Worm (Caenorhabditis elegans): Measurements from ENCODE around the gene npr-43.
A peak's percentile ranks its signal among the peaks of the same experiment; 100 is the strongest.

Gene npr-43

DNA sequence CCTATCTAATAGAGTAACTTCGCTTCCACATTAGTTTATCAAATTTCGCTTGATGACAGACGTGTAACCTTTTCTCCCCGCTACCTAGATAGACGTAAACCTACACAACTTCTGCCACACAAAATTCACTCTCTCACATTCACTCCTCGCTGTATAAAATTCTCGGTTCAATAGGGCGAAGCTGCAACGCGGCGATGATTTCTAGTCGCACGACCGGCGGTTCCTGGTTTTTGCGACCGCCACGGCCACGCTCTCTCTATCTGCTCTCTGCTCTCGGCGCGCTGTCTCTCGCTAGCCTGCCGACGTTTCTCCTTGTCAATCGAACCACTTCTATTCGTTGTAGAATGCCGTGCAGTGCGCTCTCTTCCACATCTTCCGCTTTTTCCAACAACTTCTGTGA is 27.9 kb downstream of the npr-43 start (continued):
- TF ChIP-seq B0019.2 (GFP tag; conservative IDR thresholded peaks at IDR 0.05) (no peak), mcd-1 (GFP tag; IDR thresholded peaks at IDR 0.05) (peak; percentile 93), lin-26 (GFP tag; IDR thresholded peaks at IDR 0.05) (peak; percentile 74), D2030.7 (GFP tag; IDR thresholded peaks at IDR 0.05) (no peak), ceh-91 (GFP tag; IDR thresholded peaks at IDR 0.05) (no peak), B0261.1 (tag; optimal IDR thresholded peaks at IDR 0.05) (no peak), lin-35 (GFP tag; optimal IDR thresholded peaks at IDR 0.05) (peak in 1 of 3 experiments; percentile 69), ztf-22 (GFP tag; optimal IDR thresholded peaks at IDR 0.05) (peak; percentile 36), F49E8.2 (tag; optimal IDR thresholded peaks at IDR 0.05; ENCODE audit: insufficient read depth) (no peak), tbx-9 (tag; optimal IDR thresholded peaks at IDR 0.05; ENCODE audit: borderline replicate concordance) (no peak), nfyb-1 (GFP tag; IDR thresholded peaks at IDR 0.05) (peak; percentile 89), hmg-1.2 (GFP tag; IDR thresholded peaks at IDR 0.05) (peak; percentile 60; the same call in 1 of the 2 replicates), zim-3 (tag; optimal IDR thresholded peaks at IDR 0.05) (no peak), efl-1 (GFP tag; optimal IDR thresholded peaks at IDR 0.05) (peak; percentile 44), F37B4.10 (GFP tag; IDR thresholded peaks at IDR 0.05) (no peak), ekl-4 (GFP tag; IDR thresholded peaks at IDR 0.05) (peak; percentile 85), hrde-1 (tag; optimal IDR thresholded peaks at IDR 0.05; ENCODE audit: borderline replicate concordance) (no peak), ZK185.1 (tag; optimal IDR thresholded peaks at IDR 0.05; ENCODE audit: poor library complexity, severe bottlenecking) (peak; percentile 72), C17E4.6 (GFP tag; IDR thresholded peaks at IDR 0.05) (0 out of 2 replicates have a peak, but pooled peaks have one; percentile 41), Y56A3A.18 (GFP tag; IDR thresholded peaks at IDR 0.05) (no peak), aptf-2 (GFP tag; conservative IDR thresholded peaks at IDR 0.05) (0 out of 2 replicates have a peak, but pooled peaks have one; percentile 16), mes-4 (tag; optimal IDR thresholded peaks at IDR 0.05) (no peak), ztf-18 (tag; optimal IDR thresholded peaks at IDR 0.05) (peak; percentile 86), lin-54 (GFP tag; optimal IDR thresholded peaks at IDR 0.05) (peak; percentile 77), K12H6.12 (tag; optimal IDR thresholded peaks at IDR 0.05) (peak; percentile 67), madf-8 (GFP tag; conservative IDR thresholded peaks at IDR 0.05) (no peak), ccch-3 (GFP tag; optimal IDR thresholded peaks at IDR 0.05) (no peak), bed-1 (GFP tag; IDR thresholded peaks at IDR 0.05) (no peak), repo-1 (tag; optimal IDR thresholded peaks at IDR 0.05) (peak; percentile 33), ztf-28 (GFP tag; IDR thresholded peaks at IDR 0.05) (0 out of 2 replicates have a peak, but pooled peaks have one; percentile 27), dpff-1 (tag; optimal IDR thresholded peaks at IDR 0.05) (no peak), F22D6.2 (tag; optimal IDR thresholded peaks at IDR 0.05) (no peak), sea-2 (GFP tag; IDR thresholded peaks at IDR 0.05) (no peak), hlh-12 (tag; optimal IDR thresholded peaks at IDR 0.05) (no peak), Y95B8A.8 (GFP tag; IDR thresholded peaks at IDR 0.05) (no peak), zfh-2 (GFP tag; conservative IDR thresholded peaks at IDR 0.05) (peak; percentile 99), F10E7.11 (tag; optimal IDR thresholded peaks at IDR 0.05) (no peak), chd-7 (tag; optimal IDR thresholded peaks at IDR 0.05) (peak; percentile 23), F57A8.1 (GFP tag; optimal IDR thresholded peaks at IDR 0.05) (no peak), ama-1 (optimal IDR thresholded peaks at IDR 0.05) (no peak), ama-1 (GFP tag; optimal IDR thresholded peaks at IDR 0.05) (peak in 1 of 2 experiments; percentile 23), gei-17 (GFP tag; optimal IDR thresholded peaks at IDR 0.05) (no peak), madf-10 (tag; optimal IDR thresholded peaks at IDR 0.05) (peak; percentile 98), nhr-27 (tag; optimal IDR thresholded peaks at IDR 0.05) (no peak), dpl-1 (GFP tag; optimal IDR thresholded peaks at IDR 0.05) (peak; percentile 1), pha-4 (tag; optimal IDR thresholded peaks at IDR 0.05) (no peak), F52B5.7 (tag; optimal IDR thresholded peaks at IDR 0.05) (peak; percentile 46), let-607 (tag; optimal IDR thresholded peaks at IDR 0.05) (peak; percentile 75 to 87), attf-5 (GFP tag; optimal IDR thresholded peaks at IDR 0.05) (peak; percentile 95)

Measured in whole organism, young adult.